Worm (Caenorhabditis elegans): ENCODE results near the gene C01G10.9.

DNA sequence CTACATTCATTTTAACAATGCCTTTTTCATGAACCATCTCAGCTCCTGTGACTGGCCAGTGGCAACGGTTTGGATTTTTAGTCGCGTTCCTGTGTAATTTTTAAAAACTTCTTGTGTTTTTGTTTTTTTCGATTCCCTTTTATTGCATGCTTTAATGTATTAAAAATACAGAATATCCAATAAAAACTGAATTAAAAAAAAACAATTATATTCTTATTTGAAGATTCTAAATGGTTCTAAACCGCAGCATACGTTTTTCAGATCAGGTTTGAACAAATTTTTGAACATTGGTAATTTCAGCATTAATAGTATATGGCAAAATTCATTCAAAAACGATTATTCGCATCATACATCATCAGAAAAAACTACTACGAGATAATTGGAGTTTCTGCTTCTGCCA lies 14.0 kb upstream of the C01G10.9 start, which contains the start of gene dnj-3:
- TF ChIP-seq rnt-1 (tag; optimal IDR thresholded peaks at IDR 0.05) (no peak), ztf-16 (tag; optimal IDR thresholded peaks at IDR 0.05) (no peak)

All from whole organism, late embryonic.